Fruit fly (Drosophila melanogaster) whole organism, embryonic: ENCODE results near the gene CG32590.
A peak's percentile ranks its signal among the peaks of the same experiment; 100 is the strongest.

Experiments
- Abd-B ChIP-seq: fragments of 200-800 bp; sonication (Bioruptor generic); optimal IDR thresholded peaks from 2 replicates; lab custom pipeline; 2018; ENCODE audit warnings: missing biosample characterization, mild to moderate bottlenecking, missing genetic modification characterization, moderate library complexity
- CG13775 ChIP-seq: fragments of 200-800 bp; sonication (Bioruptor generic); optimal IDR thresholded peaks from 3 replicates; lab custom pipeline; 2017; ENCODE audit warnings: missing biosample characterization, mild to moderate bottlenecking, missing genetic modification characterization
- cg ChIP-seq: fragments of 200-800 bp; sonication (Bioruptor generic); optimal IDR thresholded peaks from 3 replicates; lab custom pipeline; 2019; ENCODE audit warnings: missing biosample characterization, mild to moderate bottlenecking, missing genetic modification characterization, moderate library complexity
- toy ChIP-seq: fragments of 200-800 bp; sonication (Bioruptor generic); IDR thresholded peaks from 2 replicates; pipeline ENCODE4 v1.3.6; 2022; ENCODE audit warnings: missing biosample characterization, missing genetic modification characterization

DNA sequence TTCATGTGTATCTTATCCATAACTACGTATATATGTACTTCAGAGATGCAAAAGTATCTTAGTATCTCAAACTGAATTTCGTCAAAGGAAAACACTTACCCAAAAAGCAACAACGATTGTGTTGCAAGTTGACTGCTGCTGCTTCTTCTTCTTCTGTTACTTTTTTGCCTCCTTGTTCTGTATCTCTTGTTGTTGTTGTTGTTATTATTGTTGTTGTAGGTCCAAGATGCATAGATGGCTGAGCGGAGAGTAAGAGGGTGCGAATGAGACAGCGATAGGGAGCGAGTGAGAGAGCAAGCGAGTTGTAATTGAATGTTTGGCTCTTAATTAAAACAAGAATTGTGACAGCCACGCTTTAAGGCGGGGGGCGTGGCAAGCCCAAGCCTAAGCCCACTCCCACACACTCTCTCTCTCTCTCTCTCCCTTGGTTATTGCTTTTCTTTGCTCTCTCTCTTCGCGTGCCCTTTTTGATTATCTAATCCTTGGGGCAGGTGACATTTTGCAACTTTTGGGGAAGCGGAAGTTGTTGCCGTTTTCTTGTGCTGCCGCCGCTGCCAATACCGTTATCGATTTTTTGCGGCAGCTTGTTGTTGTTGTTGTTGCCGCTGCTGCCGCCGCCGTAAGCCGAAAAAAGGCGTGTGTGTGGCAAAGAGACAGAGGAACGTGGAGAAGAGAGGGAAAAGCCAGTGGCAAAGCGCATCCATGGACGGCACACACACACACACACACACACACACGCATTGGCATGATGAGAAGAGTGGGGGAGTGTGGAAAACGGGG lies 14.0 kb downstream of the CG32590 start:
- TF ChIP-seq cg (GFP tag; lab: Kevin White, UChicago) (peak; percentile 38), toy (GFP tag; lab: Robert Waterston, UW) (no peak), CG13775 (GFP tag; lab: Kevin White, UChicago) (no peak), Abd-B (GFP tag; lab: Kevin White, UChicago) (no peak)
